Worm (Caenorhabditis elegans) whole organism, late embryonic: ENCODE data around the gene cyp-23A1.

Experiments
- C08G9.2 ChIP-seq: sonication (generic microtip); optimal IDR thresholded peaks from 2 replicates; lab custom pipeline; 2016; ENCODE audit warnings: mild to moderate bottlenecking, missing genetic modification characterization, moderate library complexity, missing compliant biosample characterization
- C38D4.7 ChIP-seq: fragments of 200-800 bp; sonication (Bioruptor generic); optimal IDR thresholded peaks from 2 replicates; lab custom pipeline; 2018; ENCODE audit warnings: mild to moderate bottlenecking, missing genetic modification characterization, moderate library complexity, missing compliant biosample characterization
- F13H6.1 ChIP-seq: sonication (generic microtip); optimal IDR thresholded peaks from 2 replicates; lab custom pipeline; 2016; ENCODE audit warnings: missing genetic modification characterization, missing compliant biosample characterization
- K09A11.1 ChIP-seq: sonication (generic microtip); optimal IDR thresholded peaks from 2 replicates; lab custom pipeline; 2017; ENCODE audit warnings: antibody characterized with exemption, mild to moderate bottlenecking, missing genetic modification characterization, missing compliant biosample characterization; ENCODE audit not compliant: insufficient read depth
- ahr-1 ChIP-seq: sonication (generic microtip); optimal IDR thresholded peaks from 2 replicates; lab custom pipeline; 2016; ENCODE audit warnings: missing genetic modification characterization, missing compliant biosample characterization
- ceh-31 ChIP-seq: sonication (generic microtip); optimal IDR thresholded peaks from 2 replicates; lab custom pipeline; 2016; ENCODE audit warnings: missing genetic modification characterization, missing compliant biosample characterization
- ceh-45 ChIP-seq: fragments of 200-800 bp; sonication (Bioruptor generic); IDR thresholded peaks from 2 replicates; pipeline ENCODE4 v1.3.6; 2022; ENCODE audit warnings: missing genetic modification reagents, missing genetic modification characterization, missing compliant biosample characterization
- dmd-4 ChIP-seq: sonication (generic microtip); optimal IDR thresholded peaks from 2 replicates; lab custom pipeline; 2016; ENCODE audit warnings: borderline replicate concordance, missing genetic modification characterization, missing compliant biosample characterization
- elt-2 ChIP-seq: sonication (generic microtip); optimal IDR thresholded peaks from 2 replicates; lab custom pipeline; 2016; ENCODE audit warnings: missing genetic modification reagents, missing genetic modification characterization, missing compliant biosample characterization
- fax-1 ChIP-seq: sonication (generic microtip); optimal IDR thresholded peaks from 2 replicates; lab custom pipeline; 2016; ENCODE audit warnings: missing genotype, missing genetic modification characterization, missing compliant biosample characterization
- fkh-6 ChIP-seq: sonication (generic microtip); optimal IDR thresholded peaks from 2 replicates; lab custom pipeline; 2016; ENCODE audit warnings: missing genetic modification characterization, missing compliant biosample characterization
- hlh-30 ChIP-seq: sonication (generic microtip); optimal IDR thresholded peaks from 2 replicates; lab custom pipeline; 2017; ENCODE audit warnings: antibody characterized with exemption, missing genetic modification characterization, missing compliant biosample characterization; ENCODE audit not compliant: insufficient read depth
- lim-6 ChIP-seq: sonication (generic microtip); optimal IDR thresholded peaks from 2 replicates; lab custom pipeline; 2016; ENCODE audit warnings: missing genetic modification characterization, missing compliant biosample characterization
- lin-11 ChIP-seq: fragments of 200-800 bp; sonication (Bioruptor generic); optimal IDR thresholded peaks from 2 replicates; lab custom pipeline; 2018; ENCODE audit warnings: mild to moderate bottlenecking, missing genetic modification characterization, missing compliant biosample characterization
- madf-2 ChIP-seq: sonication (generic microtip); optimal IDR thresholded peaks from 2 replicates; lab custom pipeline; 2017; ENCODE audit warnings: missing genetic modification characterization, missing compliant biosample characterization
- sox-4 ChIP-seq: sonication (generic microtip); optimal IDR thresholded peaks from 2 replicates; lab custom pipeline; 2017; ENCODE audit warnings: mild to moderate bottlenecking, missing genetic modification characterization, inconsistent platforms, missing compliant biosample characterization
- unc-42 ChIP-seq: sonication (generic microtip); optimal IDR thresholded peaks from 2 replicates; lab custom pipeline; 2016; ENCODE audit warnings: missing genotype, missing genetic modification characterization, missing compliant biosample characterization
- unc-86 ChIP-seq: sonication (generic microtip); optimal IDR thresholded peaks from 2 replicates; lab custom pipeline; 2016; ENCODE audit warnings: missing genetic modification characterization, missing compliant biosample characterization

cyp-23A1 gene

ce11 chrII:4550783-4551182 is 38.8 kb downstream of the cyp-23A1 start, which contains the start of gene K07E1.1:
Gene K07E1.1, plus strand, starts transcription at chrII:4551083.
- TF ChIP-seq fax-1 (no peak), ceh-45 (GFP tag; lab: Robert Waterston, UW) (no peak), unc-42 (tag; lab: Kevin White, UChicago) (no peak), F13H6.1 (tag; lab: Kevin White, UChicago) (no peak)

- TF ChIP-seq madf-2 (tag; lab: Kevin White, UChicago) (no peak), ahr-1 (tag; lab: Kevin White, UChicago) (no peak), elt-2 (tag; lab: Kevin White, UChicago) (peak; percentile 59), hlh-30 (tag; lab: Kevin White, UChicago) (no peak), sox-4 (tag; lab: Kevin White, UChicago) (no peak), fax-1 (no peak)
Measured at ce11 chrII:4552088-4552487, 40.1 kb downstream of the cyp-23A1 start.

- TF ChIP-seq lin-11 (tag; lab: Kevin White, UChicago) (no peak), C38D4.7 (GFP tag; lab: Kevin White, UChicago) (no peak), fkh-6 (tag; lab: Kevin White, UChicago) (no peak)
Measured at ce11 chrII:4557487-4557886, 45.5 kb downstream of the cyp-23A1 start, which contains the start of gene M03A1.3. Gene M03A1.3, plus strand, starts transcription at chrII:4557787.

ce11 chrII:4560068-4560467 is 48.1 kb downstream of the cyp-23A1 start, which contains the start of gene M03A1.8:
Gene M03A1.8, plus strand, starts transcription at chrII:4560336.
- TF ChIP-seq C08G9.2 (tag; lab: Kevin White, UChicago) (no peak), hlh-30 (tag; lab: Kevin White, UChicago) (no peak), ceh-31 (no peak), dmd-4 (tag; lab: Kevin White, UChicago) (no peak), unc-86 (tag; lab: Kevin White, UChicago) (no peak)
- TF ChIP-seq, all 69 proteins: peak for 0

ce11 chrII:4562503-4563000 is 50.5 kb downstream of the cyp-23A1 start, which contains the start of gene dao-2:
Gene dao-2, plus strand, starts transcription at chrII:4562950.
- TF ChIP-seq K09A11.1 (tag; lab: Kevin White, UChicago) (no peak), elt-2 (tag; lab: Kevin White, UChicago) (peak; percentile 95), lim-6 (no peak)

- TF ChIP-seq F13H6.1 (tag; lab: Kevin White, UChicago) (no peak), elt-2 (tag; lab: Kevin White, UChicago) (peak; percentile 71)
Measured at ce11 chrII:4565205-4565604, 53.2 kb downstream of the cyp-23A1 start.
